Fruit fly (Drosophila melanogaster): ENCODE measurements around the gene CG43342.
A peak's percentile ranks its signal among the peaks of the same experiment; 100 is the strongest.

The CG43342 gene

DNA sequence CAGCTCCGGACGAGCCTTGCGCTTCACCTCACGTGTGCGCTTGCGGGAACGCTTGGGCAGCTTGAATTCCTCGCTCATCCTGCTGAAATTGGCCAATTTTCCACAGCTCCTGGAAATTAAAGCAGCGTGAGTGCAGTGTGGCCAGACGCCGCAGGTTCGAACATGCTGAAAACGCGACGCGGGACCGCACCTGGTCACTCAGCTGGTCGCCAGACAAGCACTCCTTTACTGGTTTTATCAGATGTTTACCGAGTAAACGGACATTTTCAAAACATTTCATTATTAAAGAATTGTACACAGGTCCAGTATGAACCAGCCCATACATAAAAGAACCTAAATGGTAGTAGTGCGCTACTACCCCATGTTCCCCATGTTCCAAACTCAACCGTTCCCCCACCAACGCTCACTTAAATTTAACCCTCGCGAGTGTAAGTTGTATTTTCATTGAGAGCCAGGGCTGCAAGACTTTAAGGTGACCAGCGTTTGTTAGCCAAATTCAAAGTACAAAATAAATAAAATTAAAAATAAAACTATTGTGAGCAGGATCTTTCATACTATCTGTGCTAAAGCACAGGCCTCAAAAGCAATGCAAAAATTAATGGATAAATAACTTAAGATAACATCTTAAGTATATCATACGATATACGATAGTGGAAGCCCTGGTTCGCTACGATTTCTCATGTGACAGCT, 18.8 kb upstream of the CG43342 start, which contains the start of the genes JMJD6, CG7071 and Muted:
Gene JMJD6 (minus strand): TSS at position 154 of the 690 bp plus-strand sequence.
Gene CG7071 (plus strand): TSS at position 403 of the 690 bp plus-strand sequence.
Gene Muted (plus strand): TSS at position 403 of the 690 bp plus-strand sequence.
- peak; percentile 43 for TF ChIP-seq gl (tag; optimal IDR thresholded peaks at IDR 0.05)
- peak; percentile 77 for TF ChIP-seq CG8301 (tag; optimal IDR thresholded peaks at IDR 0.05)
- TF ChIP-seq CG8159 (tag; optimal IDR thresholded peaks at IDR 0.05) = peak; percentile 78
- peak; percentile 81 for TF ChIP-seq CG15710 (tag; optimal IDR thresholded peaks at IDR 0.05)
- peak; percentile 87; the same call in 2 of the 3 replicates for TF ChIP-seq fd96Ca (GFP tag; IDR thresholded peaks at IDR 0.05)
- peak; percentile 82 for TF ChIP-seq rn (GFP tag; IDR thresholded peaks at IDR 0.05)
- peak; percentile 73 for TF ChIP-seq Snoo (tag; optimal IDR thresholded peaks at IDR 0.05)
- TF ChIP-seq CG12605 (GFP tag; IDR thresholded peaks at IDR 0.05) = peak; percentile 36; the same call in 1 of the 2 replicates
- TF ChIP-seq Ets98B (GFP tag; IDR thresholded peaks at IDR 0.05) = peak; percentile 85
- peak; percentile 83 for TF ChIP-seq CG17806 (tag; optimal IDR thresholded peaks at IDR 0.05)
- TF ChIP-seq Pif1A (GFP tag; optimal IDR thresholded peaks at IDR 0.05) = peak; percentile 87
- TF ChIP-seq CG32121 (GFP tag; IDR thresholded peaks at IDR 0.05) = peak; percentile 85
- peak; percentile 94 for TF ChIP-seq CG4496 (GFP tag; IDR thresholded peaks at IDR 0.05)
- peak; percentile 83 for TF ChIP-seq CG14655 (GFP tag; optimal IDR thresholded peaks at IDR 0.05)
- TF ChIP-seq CG34367 (tag; optimal IDR thresholded peaks at IDR 0.05) = peak; percentile 65
- peak; percentile 74 for TF ChIP-seq CG9948 (tag; optimal IDR thresholded peaks at IDR 0.05)
- no peak for TF ChIP-seq EcR (GFP tag; optimal IDR thresholded peaks at IDR 0.05)
- TF ChIP-seq D1 (tag; optimal IDR thresholded peaks at IDR 0.05) = no peak
- TF ChIP-seq CG10348 (GFP tag; IDR thresholded peaks at IDR 0.05) = no peak; the same call in 1 of the 2 replicates
- TF ChIP-seq Pif1B (GFP tag; optimal IDR thresholded peaks at IDR 0.05) = peak; percentile 74
- TF ChIP-seq CG13204 (GFP tag; optimal IDR thresholded peaks at IDR 0.05) = no peak

DNA sequence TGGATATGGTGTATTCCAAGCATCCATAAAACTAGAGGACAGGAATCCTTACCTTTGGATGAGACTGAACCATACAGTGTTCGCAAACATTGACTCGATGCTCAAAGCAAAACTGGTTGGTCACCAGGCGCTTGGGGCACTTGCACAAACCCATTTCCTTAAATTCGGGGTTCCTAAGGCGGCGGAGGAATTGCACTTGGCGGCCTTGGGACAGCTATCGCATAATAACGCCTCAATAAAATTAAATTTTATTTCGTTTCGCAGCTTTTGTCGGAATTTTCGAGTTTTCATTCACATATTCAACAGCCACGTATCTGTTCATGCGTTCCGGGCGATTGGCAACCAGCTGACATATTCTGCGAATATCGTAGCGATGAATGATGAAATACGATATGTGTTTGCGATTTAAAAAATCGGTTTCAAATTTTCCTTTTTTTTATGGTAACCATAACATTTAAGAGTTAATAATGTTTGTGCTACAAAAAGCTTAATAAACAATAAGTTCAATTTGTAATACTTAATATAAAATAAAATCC, 15.4 kb upstream of the CG43342 start, which contains the start of gene CG5382:
Gene CG5382 (minus strand): TSS at position 324 of the 536 bp plus-strand sequence.
- TF ChIP-seq CG8301 (tag; optimal IDR thresholded peaks at IDR 0.05) = no peak
- no peak for TF ChIP-seq CG9948 (tag; optimal IDR thresholded peaks at IDR 0.05)
- TF ChIP-seq CG4496 (GFP tag; IDR thresholded peaks at IDR 0.05) = no peak
- TF ChIP-seq Pif1A (GFP tag; optimal IDR thresholded peaks at IDR 0.05) = no peak
- TF ChIP-seq CG8159 (tag; optimal IDR thresholded peaks at IDR 0.05) = no peak
- TF ChIP-seq CG32121 (GFP tag; IDR thresholded peaks at IDR 0.05) = no peak
- TF ChIP-seq CG15710 (tag; optimal IDR thresholded peaks at IDR 0.05) = no peak
- no peak for TF ChIP-seq gl (tag; optimal IDR thresholded peaks at IDR 0.05)
- no peak for TF ChIP-seq D1 (tag; optimal IDR thresholded peaks at IDR 0.05)
- TF ChIP-seq rn (GFP tag; IDR thresholded peaks at IDR 0.05) = no peak

DNA sequence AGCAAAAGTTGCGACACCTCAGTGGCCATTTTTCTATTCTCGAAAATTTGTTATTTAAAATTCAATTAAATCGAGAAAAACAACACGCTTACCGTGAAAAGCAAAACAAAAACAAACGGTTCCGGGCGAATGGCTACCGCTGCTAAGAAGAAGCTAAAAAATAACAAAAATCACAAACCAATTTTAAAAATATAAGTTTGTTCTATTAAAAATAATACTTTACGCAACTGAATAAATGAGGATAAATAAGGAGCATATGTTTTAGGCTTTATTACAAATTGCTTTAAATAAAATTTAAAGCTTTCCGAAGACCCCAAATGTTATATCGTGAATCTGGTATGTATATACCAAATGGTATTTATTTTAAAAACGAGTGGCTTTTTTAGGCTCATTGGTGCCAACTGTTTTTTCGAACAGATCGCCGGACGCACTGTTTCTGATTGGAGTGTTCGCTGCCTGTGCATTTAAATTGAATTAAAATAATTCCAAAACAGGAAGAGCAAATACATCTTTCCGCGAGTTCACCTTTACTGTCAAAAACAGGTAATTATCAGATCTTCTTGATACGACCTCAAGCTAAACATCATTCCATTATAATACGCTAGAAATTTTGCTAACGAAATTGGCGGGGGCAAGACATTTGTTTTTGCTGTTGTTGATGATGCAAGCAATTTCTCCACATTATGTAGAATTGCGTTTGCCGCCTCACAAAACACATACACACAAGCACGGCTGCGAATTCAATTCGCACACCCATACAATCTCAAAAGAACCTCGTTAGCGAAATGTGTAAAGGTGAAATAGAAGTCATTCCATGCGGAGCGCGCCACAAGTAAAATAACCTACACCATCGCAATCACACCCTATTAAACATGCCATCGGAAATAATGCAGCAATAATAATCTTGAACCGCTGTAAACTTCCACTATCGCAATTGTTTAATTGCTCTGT, 13.7 kb upstream of the CG43342 start, which contains the start of the genes Polr3F and PyK:
Gene Polr3F (minus strand): TSS at position 248 of the 951 bp plus-strand sequence.
Gene PyK (plus strand): TSS at position 411 of the 951 bp plus-strand sequence.
- TF ChIP-seq CG14655 (GFP tag; optimal IDR thresholded peaks at IDR 0.05) (peak; percentile 60), gl (tag; optimal IDR thresholded peaks at IDR 0.05) (peak; percentile 35), CG15710 (tag; optimal IDR thresholded peaks at IDR 0.05) (peak; percentile 40), CG9948 (tag; optimal IDR thresholded peaks at IDR 0.05) (peak; percentile 9), fd96Ca (GFP tag; IDR thresholded peaks at IDR 0.05) (no peak), CG34367 (tag; optimal IDR thresholded peaks at IDR 0.05) (peak; percentile 61), CG17806 (tag; optimal IDR thresholded peaks at IDR 0.05) (peak; percentile 29), CG4496 (GFP tag; IDR thresholded peaks at IDR 0.05) (peak; percentile 63; the same call in 2 of the 3 replicates), CG8159 (tag; optimal IDR thresholded peaks at IDR 0.05) (peak; percentile 50), Pif1B (GFP tag; optimal IDR thresholded peaks at IDR 0.05) (no peak), Ets98B (GFP tag; IDR thresholded peaks at IDR 0.05) (no peak), CG10348 (GFP tag; IDR thresholded peaks at IDR 0.05) (no peak), rn (GFP tag; IDR thresholded peaks at IDR 0.05) (no peak), Pif1A (GFP tag; optimal IDR thresholded peaks at IDR 0.05) (peak; percentile 18), Snoo (tag; optimal IDR thresholded peaks at IDR 0.05) (peak; percentile 2), EcR (GFP tag; optimal IDR thresholded peaks at IDR 0.05) (no peak), CG13204 (GFP tag; optimal IDR thresholded peaks at IDR 0.05) (no peak), CG32121 (GFP tag; IDR thresholded peaks at IDR 0.05) (no peak), CG12605 (GFP tag; IDR thresholded peaks at IDR 0.05) (peak; percentile 48; the same call in 1 of the 2 replicates), CG8301 (tag; optimal IDR thresholded peaks at IDR 0.05) (peak; percentile 28), D1 (tag; optimal IDR thresholded peaks at IDR 0.05) (no peak)

- TF ChIP-seq Ets98B (GFP tag; IDR thresholded peaks at IDR 0.05) (no peak; the same call in 1 of the 2 replicates), D1 (tag; optimal IDR thresholded peaks at IDR 0.05) (no peak), CG13204 (GFP tag; optimal IDR thresholded peaks at IDR 0.05) (no peak), CG9948 (tag; optimal IDR thresholded peaks at IDR 0.05) (no peak), CG12605 (GFP tag; IDR thresholded peaks at IDR 0.05) (no peak), CG10348 (GFP tag; IDR thresholded peaks at IDR 0.05) (no peak), fd96Ca (GFP tag; IDR thresholded peaks at IDR 0.05) (peak; percentile 30; the same call in 1 of the 3 replicates), CG34367 (tag; optimal IDR thresholded peaks at IDR 0.05) (no peak), CG17806 (tag; optimal IDR thresholded peaks at IDR 0.05) (no peak), CG14655 (GFP tag; optimal IDR thresholded peaks at IDR 0.05) (no peak), CG8159 (tag; optimal IDR thresholded peaks at IDR 0.05) (no peak), Pif1A (GFP tag; optimal IDR thresholded peaks at IDR 0.05) (no peak), Pif1B (GFP tag; optimal IDR thresholded peaks at IDR 0.05) (no peak), CG15710 (tag; optimal IDR thresholded peaks at IDR 0.05) (no peak), rn (GFP tag; IDR thresholded peaks at IDR 0.05) (no peak), Snoo (tag; optimal IDR thresholded peaks at IDR 0.05) (no peak), CG4496 (GFP tag; IDR thresholded peaks at IDR 0.05) (peak; percentile 85), CG32121 (GFP tag; IDR thresholded peaks at IDR 0.05) (peak; percentile 20; the same call in 1 of the 2 replicates), gl (tag; optimal IDR thresholded peaks at IDR 0.05) (no peak), EcR (GFP tag; optimal IDR thresholded peaks at IDR 0.05) (peak; percentile 71), CG8301 (tag; optimal IDR thresholded peaks at IDR 0.05) (no peak)
Measured at dm6 chr3R:22368077-22368776, 12.9 kb upstream of the CG43342 start.
